Worm (Caenorhabditis elegans) whole organism, L4 larva: Measurements from ENCODE around the gene math-4.

Source experiments
- ZK337.2 ChIP-seq: fragments of 200-800 bp; sonication (Bioruptor generic); IDR thresholded peaks from 2 replicates; pipeline ENCODE4 v1.3.6; 2022; ENCODE audit warnings: missing genetic modification reagents, missing genetic modification characterization, missing compliant biosample characterization
- ceh-44 ChIP-seq: fragments of 200-800 bp; sonication (Bioruptor generic); IDR thresholded peaks from 2 replicates; pipeline ENCODE4 v1.3.6; 2022; ENCODE audit warnings: missing genetic modification reagents, missing genetic modification characterization, missing compliant biosample characterization
- nhr-28 ChIP-seq: fragments of 150-350 bp; optimal IDR thresholded peaks from 2 replicates; lab custom pipeline; 2014; ENCODE audit warnings: missing biosample characterization, missing genetic modification characterization
- nhr-77 ChIP-seq: fragments of 150-350 bp; optimal IDR thresholded peaks from 2 replicates; lab custom pipeline; 2014; ENCODE audit warnings: missing biosample characterization, missing genetic modification characterization
- pha-4 ChIP-seq, 2 experiments: fragments of 150-350 bp in 1 of 2; fragments of 200-800 bp in 1 of 2; sonication (Bioruptor generic) in 1 of 2; IDR thresholded peaks in 1 of 2; optimal IDR thresholded peaks in 1 of 2; 2 replicates each; pipeline versions ENCODE4 v1.3.6 to Lab custom; 2014 to 2022; ENCODE audit warnings: missing genetic modification characterization in 2 of 2, missing genetic modification reagents in 2 of 2, missing biosample characterization in 1 of 2, missing compliant biosample characterization in 1 of 2

ce11 chrII:1763072-1763471 is 19.3 kb downstream of the math-4 start, which contains the start of gene math-28:
- TF ChIP-seq nhr-28 (tag; lab: Kevin White, UChicago): no peak
- no peak for TF ChIP-seq pha-4 (GFP tag; IDR thresholded peaks at IDR 0.05; lab: Robert Waterston, UW)
- TF ChIP-seq pha-4 (tag; optimal IDR thresholded peaks at IDR 0.05; lab: Kevin White, UChicago): no peak
- TF ChIP-seq ceh-44 (GFP tag; lab: Robert Waterston, UW): no peak
- no peak for TF ChIP-seq nhr-77 (tag; lab: Kevin White, UChicago)
- no peak for TF ChIP-seq ZK337.2 (GFP tag; lab: Robert Waterston, UW)
